Worm (Caenorhabditis elegans): ENCODE results near the gene cest-16.

cest-16 gene

ce11 chrX:6256430-6256829, 43.3 kb upstream of the cest-16 start (continued):
- TF ChIP-seq snpc-4 (tag; optimal IDR thresholded peaks at IDR 0.05) (no peak), daf-8 (GFP tag; IDR thresholded peaks at IDR 0.05) (no peak), F10B5.3 (tag; optimal IDR thresholded peaks at IDR 0.05) (no peak), daf-16 (GFP tag; optimal IDR thresholded peaks at IDR 0.05) (no peak), daf-16 (tag; optimal IDR thresholded peaks at IDR 0.05) (peak; percentile 47), zag-1 (tag; optimal IDR thresholded peaks at IDR 0.05) (no peak), mes-2 (tag; optimal IDR thresholded peaks at IDR 0.05; ENCODE audit: poor library complexity, severe bottlenecking) (peak; percentile 40), T26A8.4 (GFP tag; IDR thresholded peaks at IDR 0.05) (0 out of 2 replicates have a peak, but pooled peaks have one; percentile 14), dmd-9 (GFP tag; IDR thresholded peaks at IDR 0.05) (no peak), egl-43 (GFP tag; IDR thresholded peaks at IDR 0.05) (no peak), fkh-10 (GFP tag; optimal IDR thresholded peaks at IDR 0.05) (no peak), snpc-1.2 (GFP tag; IDR thresholded peaks at IDR 0.05) (no peak), aha-1 (tag) (peak; percentile 68), zfp-2 (tag; optimal IDR thresholded peaks at IDR 0.05) (no peak), ceh-62 (tag; optimal IDR thresholded peaks at IDR 0.05) (no peak), F37D6.2 (tag; optimal IDR thresholded peaks at IDR 0.05) (no peak), nhr-48 (tag; optimal IDR thresholded peaks at IDR 0.05) (peak; percentile 17), arid-1 (GFP tag; conservative IDR thresholded peaks at IDR 0.05) (no peak), nhr-41 (GFP tag; IDR thresholded peaks at IDR 0.05) (no peak), Y5F2A.4 (GFP tag; optimal IDR thresholded peaks at IDR 0.05) (no peak), ceh-32 (tag; optimal IDR thresholded peaks at IDR 0.05; ENCODE audit: poor library complexity) (no peak), madf-9 (GFP tag; conservative IDR thresholded peaks at IDR 0.05) (no peak), lin-1 (GFP tag; IDR thresholded peaks at IDR 0.05) (peak; percentile 42), nhr-111 (GFP tag; optimal IDR thresholded peaks at IDR 0.05) (no peak), mdt-29 (GFP tag; IDR thresholded peaks at IDR 0.05) (0 out of 2 replicates have a peak, but pooled peaks have one; percentile 14), daf-12 (tag; optimal IDR thresholded peaks at IDR 0.05) (no peak), mdl-1 (tag; optimal IDR thresholded peaks at IDR 0.05) (no peak), zip-11 (GFP tag; IDR thresholded peaks at IDR 0.05) (no peak), lsy-2 (tag; optimal IDR thresholded peaks at IDR 0.05) (no peak), attf-4 (tag; optimal IDR thresholded peaks at IDR 0.05) (no peak), cey-2 (tag; optimal IDR thresholded peaks at IDR 0.05; ENCODE audit: borderline replicate concordance, insufficient read depth) (no peak)

- TF ChIP-seq nhr-28 (tag; optimal IDR thresholded peaks at IDR 0.05) (peak; percentile 32), aha-1 (tag) (peak; percentile 92), nhr-42 (GFP tag; IDR thresholded peaks at IDR 0.05) (no peak), hlh-30 (tag; optimal IDR thresholded peaks at IDR 0.05; ENCODE audit: insufficient read depth) (peak; percentile 8), daf-16 (GFP tag; optimal IDR thresholded peaks at IDR 0.05) (no peak), daf-16 (tag; optimal IDR thresholded peaks at IDR 0.05) (peak; percentile 91), lin-13 (GFP tag; optimal IDR thresholded peaks at IDR 0.05) (no peak), lsy-2 (tag; optimal IDR thresholded peaks at IDR 0.05) (peak in 1 of 2 experiments; percentile 8), dve-1 (tag; optimal IDR thresholded peaks at IDR 0.05; ENCODE audit: insufficient read depth) (peak; percentile 70), hlh-11 (tag; optimal IDR thresholded peaks at IDR 0.05) (peak; percentile 4)
These were observed 42.8 kb upstream of the cest-16 start for ce11 chrX:6256969-6257368.

ce11 chrX:6258409-6258808, 41.3 kb upstream of the cest-16 start:
- TF ChIP-seq lsy-2 (tag; optimal IDR thresholded peaks at IDR 0.05), result no peak
- TF ChIP-seq lim-7 (GFP tag; IDR thresholded peaks at IDR 0.05), result no peak
- TF ChIP-seq F26F4.8 (GFP tag; conservative IDR thresholded peaks at IDR 0.05), result no peak
- TF ChIP-seq attf-4 (tag; optimal IDR thresholded peaks at IDR 0.05), result no peak
- TF ChIP-seq snpc-4 (tag; optimal IDR thresholded peaks at IDR 0.05), result no peak
- TF ChIP-seq zip-11 (GFP tag; IDR thresholded peaks at IDR 0.05), result no peak
- TF ChIP-seq F10B5.3 (tag; optimal IDR thresholded peaks at IDR 0.05), result no peak
- no peak for TF ChIP-seq gei-8 (GFP tag; optimal IDR thresholded peaks at IDR 0.05)
- no peak for TF ChIP-seq nhr-41 (GFP tag; IDR thresholded peaks at IDR 0.05)
